Worm (Caenorhabditis elegans): ENCODE results near the gene lin-12.

The lin-12 gene

DNA sequence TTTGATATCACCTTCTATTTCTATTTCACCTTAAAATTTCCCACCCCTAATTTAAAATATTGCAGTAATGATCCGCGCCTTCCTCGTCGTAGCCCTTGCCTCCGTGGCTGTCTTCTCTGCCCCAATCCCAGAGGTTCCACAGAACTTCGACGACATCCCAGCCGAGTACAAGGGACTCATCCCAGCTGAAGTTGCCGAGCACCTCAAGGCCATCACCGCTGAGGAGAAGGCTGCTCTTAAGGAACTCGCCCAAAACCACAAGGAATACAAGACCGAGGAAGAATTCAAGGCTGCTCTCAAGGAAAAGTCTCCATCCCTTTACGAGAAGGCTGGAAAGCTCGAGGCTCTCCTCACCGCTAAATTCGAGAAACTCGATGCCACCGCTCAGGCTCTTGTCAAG lies 10.5 kb upstream of the lin-12 start, which contains the start of gene far-2:
Gene far-2 (plus strand): TSS at position 66 of the 400 bp plus-strand sequence.
- no peak for TF ChIP-seq cog-1 (tag; optimal IDR thresholded peaks at IDR 0.05)
- no peak for TF ChIP-seq ref-1 (GFP tag; conservative IDR thresholded peaks at IDR 0.05)
- TF ChIP-seq tab-1 (GFP tag; IDR thresholded peaks at IDR 0.05), result no peak
- TF ChIP-seq T22C8.4 (GFP tag; IDR thresholded peaks at IDR 0.05), result no peak
- TF ChIP-seq ztf-29 (GFP tag; IDR thresholded peaks at IDR 0.05), result no peak
- TF ChIP-seq ztf-23 (GFP tag; IDR thresholded peaks at IDR 0.05), result no peak
- no peak for TF ChIP-seq med-1 (GFP tag; optimal IDR thresholded peaks at IDR 0.05; ENCODE audit: insufficient read depth)

DNA sequence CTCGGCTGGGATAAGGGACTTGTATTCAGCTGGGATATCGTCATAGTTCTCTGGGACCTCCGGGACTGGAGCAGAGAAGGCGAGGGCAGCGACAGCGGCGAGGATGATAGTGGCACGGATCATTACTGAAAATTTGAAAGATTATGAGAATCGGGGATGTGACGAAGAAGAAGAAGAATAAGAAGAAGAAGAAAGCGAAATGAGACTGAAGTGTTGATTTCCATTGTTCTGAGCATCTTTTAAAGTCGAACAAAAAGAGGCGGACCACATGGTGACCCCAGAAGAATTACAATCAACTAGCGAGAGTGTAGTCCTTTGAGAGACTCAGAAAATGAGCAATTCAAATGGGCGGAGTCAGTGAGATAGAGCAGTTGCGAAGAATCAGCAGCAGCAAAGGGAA lies 9.8 kb upstream of the lin-12 start, which contains the start of gene far-1:
Gene far-1 (minus strand): TSS at position 125 of the 400 bp plus-strand sequence.
- TF ChIP-seq ztf-29 (GFP tag; IDR thresholded peaks at IDR 0.05) (no peak), T22C8.4 (GFP tag; IDR thresholded peaks at IDR 0.05) (no peak), klf-2 (GFP tag; conservative IDR thresholded peaks at IDR 0.05) (no peak), med-1 (GFP tag; optimal IDR thresholded peaks at IDR 0.05; ENCODE audit: insufficient read depth) (no peak), cog-1 (tag; optimal IDR thresholded peaks at IDR 0.05) (no peak), tab-1 (GFP tag; IDR thresholded peaks at IDR 0.05) (no peak), flt-1 (GFP tag; IDR thresholded peaks at IDR 0.05) (no peak), ztf-23 (GFP tag; IDR thresholded peaks at IDR 0.05) (no peak), ref-1 (GFP tag; conservative IDR thresholded peaks at IDR 0.05) (no peak)

DNA sequence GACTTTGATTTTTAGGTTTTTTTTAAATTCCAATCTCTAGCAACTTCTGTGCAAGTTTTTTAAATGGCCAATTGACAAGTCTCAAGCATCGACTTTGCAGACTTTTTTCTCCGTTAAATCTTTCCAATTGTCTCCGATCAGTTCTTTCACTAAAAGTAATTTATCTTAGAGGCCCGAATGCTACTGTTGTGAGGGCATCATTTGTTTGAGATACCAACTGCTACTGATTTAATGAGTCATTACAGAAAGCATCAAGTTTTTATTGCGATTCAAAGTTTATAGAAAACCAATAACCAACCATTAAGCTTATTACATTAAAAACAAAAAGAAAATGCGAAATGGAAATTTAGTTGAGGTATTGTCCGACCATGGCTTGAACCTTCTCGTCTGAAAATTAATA lies 8.9 kb upstream of the lin-12 start:
- TF ChIP-seq cog-1 (tag; optimal IDR thresholded peaks at IDR 0.05) (no peak), T22C8.4 (GFP tag; IDR thresholded peaks at IDR 0.05) (no peak), ztf-29 (GFP tag; IDR thresholded peaks at IDR 0.05) (no peak), ztf-23 (GFP tag; IDR thresholded peaks at IDR 0.05) (no peak), flt-1 (GFP tag; IDR thresholded peaks at IDR 0.05) (no peak)

DNA sequence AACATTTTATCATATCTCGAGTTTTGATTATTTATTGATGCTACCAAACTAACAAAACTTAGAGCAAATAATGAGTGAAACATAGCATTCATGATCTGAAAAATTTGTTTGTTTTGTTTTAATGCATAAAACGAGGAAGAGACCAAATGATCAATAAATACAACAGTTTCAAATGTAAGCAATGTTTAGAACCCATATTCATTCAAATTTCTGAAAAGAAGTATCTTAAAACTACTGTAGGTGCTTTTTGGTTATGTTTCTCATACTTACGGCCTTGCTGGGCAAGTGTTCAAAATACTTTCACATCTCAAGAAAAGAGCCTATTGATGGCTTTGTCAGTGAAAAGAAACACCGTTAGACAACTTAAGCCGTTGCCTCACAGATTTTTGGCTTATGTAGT lies 6.4 kb upstream of the lin-12 start, which contains the start of gene F02A9.1:
Gene F02A9.1 (minus strand): TSS at position 101 of the 400 bp plus-strand sequence.
- TF ChIP-seq flt-1 (GFP tag; IDR thresholded peaks at IDR 0.05) (no peak), ztf-23 (GFP tag; IDR thresholded peaks at IDR 0.05) (no peak), ref-1 (GFP tag; conservative IDR thresholded peaks at IDR 0.05) (no peak), med-1 (GFP tag; optimal IDR thresholded peaks at IDR 0.05; ENCODE audit: insufficient read depth) (no peak), tab-1 (GFP tag; IDR thresholded peaks at IDR 0.05) (no peak), cog-1 (tag; optimal IDR thresholded peaks at IDR 0.05) (no peak), klf-2 (GFP tag; conservative IDR thresholded peaks at IDR 0.05) (no peak), ztf-29 (GFP tag; IDR thresholded peaks at IDR 0.05) (no peak)

DNA sequence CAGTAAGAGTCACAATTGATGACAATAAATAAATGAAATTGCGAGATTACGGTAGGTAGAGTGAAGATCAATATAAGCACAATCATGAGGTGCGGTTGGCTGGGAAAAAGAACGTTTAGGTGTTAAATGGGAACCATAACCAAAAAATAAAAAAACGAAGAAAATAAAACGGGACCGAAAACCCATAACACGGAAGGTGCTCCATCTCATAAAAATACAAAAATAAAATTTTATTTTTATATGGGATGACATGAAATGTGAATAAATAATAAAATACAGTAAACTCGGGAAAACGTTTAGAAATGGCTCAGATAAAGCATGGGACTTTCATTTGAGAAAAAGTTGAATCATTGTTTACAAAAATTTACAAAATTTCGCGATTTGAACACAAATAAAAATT lies 4.3 kb upstream of the lin-12 start, which contains the start of gene F02A9.7:
Gene F02A9.7 (minus strand): TSS at position 101 of the 400 bp plus-strand sequence.
- no peak for TF ChIP-seq med-1 (GFP tag; optimal IDR thresholded peaks at IDR 0.05; ENCODE audit: insufficient read depth)
- no peak for TF ChIP-seq cog-1 (tag; optimal IDR thresholded peaks at IDR 0.05)
- TF ChIP-seq ref-1 (GFP tag; conservative IDR thresholded peaks at IDR 0.05), result no peak
- TF ChIP-seq klf-2 (GFP tag; conservative IDR thresholded peaks at IDR 0.05), result no peak
- TF ChIP-seq tab-1 (GFP tag; IDR thresholded peaks at IDR 0.05), result no peak

DNA sequence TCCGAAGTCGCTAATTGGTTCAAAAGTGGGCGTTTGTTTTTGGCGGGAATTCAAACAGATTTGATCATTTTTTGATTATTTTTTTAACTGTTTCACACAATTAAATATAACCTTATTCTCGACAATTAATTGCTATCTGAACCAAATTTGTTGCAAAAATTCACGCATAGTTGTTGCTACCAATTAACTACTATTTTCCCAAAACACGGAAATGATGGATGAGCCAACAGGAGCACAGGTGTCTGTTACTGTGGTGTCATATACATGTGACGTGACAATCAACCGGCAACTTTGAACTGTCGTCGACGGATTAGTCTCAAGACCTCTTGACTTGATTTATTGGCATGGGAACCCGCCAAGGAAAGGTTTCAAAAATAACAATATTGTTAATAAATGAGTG lies 1.4 kb upstream of the lin-12 start:
- no peak for TF ChIP-seq klf-2 (GFP tag; conservative IDR thresholded peaks at IDR 0.05)
- no peak for TF ChIP-seq tab-1 (GFP tag; IDR thresholded peaks at IDR 0.05)
- no peak for TF ChIP-seq ref-1 (GFP tag; conservative IDR thresholded peaks at IDR 0.05)
- TF ChIP-seq cog-1 (tag; optimal IDR thresholded peaks at IDR 0.05), result no peak
- TF ChIP-seq T22C8.4 (GFP tag; IDR thresholded peaks at IDR 0.05), result no peak
- no peak for TF ChIP-seq med-1 (GFP tag; optimal IDR thresholded peaks at IDR 0.05; ENCODE audit: insufficient read depth)
- no peak for TF ChIP-seq ztf-23 (GFP tag; IDR thresholded peaks at IDR 0.05)
- TF ChIP-seq ztf-29 (GFP tag; IDR thresholded peaks at IDR 0.05), result no peak
- TF ChIP-seq flt-1 (GFP tag; IDR thresholded peaks at IDR 0.05), result no peak

DNA sequence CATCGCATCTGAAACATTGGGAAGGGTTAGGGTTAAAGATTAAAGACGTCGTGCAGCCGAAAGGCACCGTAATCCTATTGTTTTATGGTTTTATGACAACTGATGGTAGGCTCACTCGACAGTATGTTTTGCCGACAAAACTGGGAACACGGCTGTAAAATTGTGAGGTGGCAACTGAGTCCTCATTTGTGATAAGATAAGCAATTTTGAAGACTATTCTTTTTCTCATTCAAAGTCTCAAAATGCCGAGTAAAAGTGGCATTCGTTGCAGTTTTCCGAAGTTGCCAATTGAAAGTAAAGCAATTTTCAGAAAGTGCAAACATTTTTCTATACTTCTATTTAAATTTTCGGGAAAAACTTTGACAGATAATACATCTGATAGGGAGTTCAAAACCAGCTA lies 1.6 kb downstream of the lin-12 start:
- TF ChIP-seq ztf-23 (GFP tag; IDR thresholded peaks at IDR 0.05), result no peak
- TF ChIP-seq klf-2 (GFP tag; conservative IDR thresholded peaks at IDR 0.05), result no peak
- no peak for TF ChIP-seq tab-1 (GFP tag; IDR thresholded peaks at IDR 0.05)
- no peak for TF ChIP-seq T22C8.4 (GFP tag; IDR thresholded peaks at IDR 0.05)
- TF ChIP-seq ztf-29 (GFP tag; IDR thresholded peaks at IDR 0.05), result no peak
- no peak for TF ChIP-seq med-1 (GFP tag; optimal IDR thresholded peaks at IDR 0.05; ENCODE audit: insufficient read depth)
- TF ChIP-seq cog-1 (tag; optimal IDR thresholded peaks at IDR 0.05), result no peak
- TF ChIP-seq ref-1 (GFP tag; conservative IDR thresholded peaks at IDR 0.05), result no peak
- TF ChIP-seq flt-1 (GFP tag; IDR thresholded peaks at IDR 0.05), result no peak

DNA sequence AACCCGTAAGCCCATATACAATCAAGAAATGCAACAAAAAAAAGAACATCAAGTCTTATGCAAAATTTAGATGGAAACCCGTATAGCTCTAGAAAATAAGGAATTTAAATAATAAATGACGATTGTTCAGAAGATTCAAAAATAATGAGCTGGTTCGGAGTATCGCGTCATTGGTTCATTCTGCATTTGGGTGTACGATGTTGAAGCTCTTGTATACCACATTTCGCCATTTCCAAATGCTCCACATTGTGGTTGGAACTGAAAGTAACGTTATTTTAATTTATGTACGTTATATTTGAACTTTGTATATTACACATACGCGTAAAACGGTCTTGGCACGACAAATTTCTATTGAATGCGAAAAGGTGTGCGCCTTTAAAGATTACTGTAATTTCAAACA lies 11.0 kb downstream of the lin-12 start:
- TF ChIP-seq med-1 (GFP tag; optimal IDR thresholded peaks at IDR 0.05; ENCODE audit: insufficient read depth), result no peak
- TF ChIP-seq ref-1 (GFP tag; conservative IDR thresholded peaks at IDR 0.05), result no peak
- no peak for TF ChIP-seq klf-2 (GFP tag; conservative IDR thresholded peaks at IDR 0.05)
- no peak for TF ChIP-seq ztf-29 (GFP tag; IDR thresholded peaks at IDR 0.05)
- no peak for TF ChIP-seq tab-1 (GFP tag; IDR thresholded peaks at IDR 0.05)
- no peak for TF ChIP-seq ztf-23 (GFP tag; IDR thresholded peaks at IDR 0.05)
- TF ChIP-seq T22C8.4 (GFP tag; IDR thresholded peaks at IDR 0.05), result no peak
- TF ChIP-seq flt-1 (GFP tag; IDR thresholded peaks at IDR 0.05), result no peak
- no peak for TF ChIP-seq cog-1 (tag; optimal IDR thresholded peaks at IDR 0.05)

DNA sequence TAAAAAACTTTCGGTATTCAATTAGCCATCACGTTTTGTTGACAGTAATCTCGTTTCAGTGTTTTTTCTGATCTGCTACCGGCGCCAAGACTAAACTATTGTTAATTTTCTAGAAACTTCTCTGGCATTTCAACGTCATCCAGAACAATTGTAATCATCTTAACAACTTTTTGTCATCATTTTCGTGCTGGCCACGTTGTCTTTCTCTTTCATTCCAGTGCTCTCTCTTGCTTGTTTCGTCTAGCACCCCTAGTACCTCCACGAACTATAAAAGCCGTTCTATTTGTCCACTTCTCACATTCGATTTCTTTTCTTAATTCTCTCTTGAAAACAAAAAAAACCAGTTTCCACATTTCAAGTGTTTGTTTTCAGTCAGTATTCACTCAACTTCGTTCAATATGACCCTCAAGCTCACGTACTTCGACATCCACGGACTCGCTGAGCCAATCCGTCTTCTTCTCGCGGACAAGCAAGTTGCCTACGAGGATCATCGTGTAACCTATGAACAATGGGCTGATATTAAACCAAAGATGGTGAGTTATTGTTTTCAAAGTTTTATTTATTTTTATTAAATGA lies 12.2 kb downstream of the lin-12 start, which contains the start of gene gst-1:
Gene gst-1 (plus strand): TSS at position 373 of the 576 bp plus-strand sequence.
- no peak for TF ChIP-seq ref-1 (GFP tag; conservative IDR thresholded peaks at IDR 0.05)
- TF ChIP-seq klf-2 (GFP tag; conservative IDR thresholded peaks at IDR 0.05), result no peak
- TF ChIP-seq ztf-23 (GFP tag; IDR thresholded peaks at IDR 0.05), result no peak
- TF ChIP-seq tab-1 (GFP tag; IDR thresholded peaks at IDR 0.05), result no peak
- no peak for TF ChIP-seq flt-1 (GFP tag; IDR thresholded peaks at IDR 0.05)
- no peak for TF ChIP-seq ztf-29 (GFP tag; IDR thresholded peaks at IDR 0.05)
- no peak for TF ChIP-seq med-1 (GFP tag; optimal IDR thresholded peaks at IDR 0.05; ENCODE audit: insufficient read depth)
- no peak for TF ChIP-seq cog-1 (tag; optimal IDR thresholded peaks at IDR 0.05)
- TF ChIP-seq T22C8.4 (GFP tag; IDR thresholded peaks at IDR 0.05), result no peak

All from whole organism, midembryonic.